Worm (Caenorhabditis elegans): Measurements from ENCODE around the gene irld-51.

The irld-51 gene

DNA sequence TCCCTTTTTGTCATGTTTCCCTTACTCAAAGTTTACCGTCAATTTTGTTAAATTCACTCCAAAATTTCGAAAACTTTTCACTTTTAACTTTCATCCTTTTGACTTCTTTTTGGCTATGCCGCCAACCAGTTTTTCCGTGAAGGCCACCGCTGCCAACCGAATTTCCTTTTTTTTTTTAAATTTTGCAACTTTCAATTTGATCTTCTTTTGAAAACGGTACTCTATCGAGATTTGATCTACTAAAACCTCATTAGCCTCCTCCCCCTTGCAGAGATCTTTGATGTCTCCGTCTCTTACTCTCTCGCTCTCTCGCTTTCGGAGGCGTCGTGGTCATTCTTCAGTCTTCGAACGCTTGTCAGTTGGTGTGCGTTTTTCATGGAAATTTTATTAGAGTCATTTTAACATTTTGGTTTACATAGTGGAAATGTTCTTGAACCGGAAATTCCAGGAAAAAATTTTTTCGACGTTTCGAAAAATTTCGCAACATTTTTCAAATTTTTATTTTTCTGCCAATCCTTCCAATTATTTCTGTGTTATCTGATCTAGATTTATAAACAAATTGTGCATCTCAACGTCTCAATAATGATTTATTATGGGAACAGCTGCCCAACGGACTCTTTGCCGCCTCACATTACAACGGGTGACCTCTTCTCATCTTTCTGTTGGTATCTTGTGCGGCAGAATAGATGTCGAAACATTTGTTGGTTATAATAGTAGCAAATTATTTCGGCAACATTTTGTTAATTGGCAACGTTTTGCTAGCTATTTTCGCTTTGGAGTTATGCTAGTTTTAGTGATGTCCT, 42.3 kb upstream of the irld-51 start:
- TF ChIP-seq ceh-20 (GFP tag; IDR thresholded peaks at IDR 0.05) (0 out of 2 replicates have a peak, but pooled peaks have one; percentile 10), aha-1 (tag) (peak; percentile 77), Y105C5A.15 (GFP tag; IDR thresholded peaks at IDR 0.05) (no peak)

DNA sequence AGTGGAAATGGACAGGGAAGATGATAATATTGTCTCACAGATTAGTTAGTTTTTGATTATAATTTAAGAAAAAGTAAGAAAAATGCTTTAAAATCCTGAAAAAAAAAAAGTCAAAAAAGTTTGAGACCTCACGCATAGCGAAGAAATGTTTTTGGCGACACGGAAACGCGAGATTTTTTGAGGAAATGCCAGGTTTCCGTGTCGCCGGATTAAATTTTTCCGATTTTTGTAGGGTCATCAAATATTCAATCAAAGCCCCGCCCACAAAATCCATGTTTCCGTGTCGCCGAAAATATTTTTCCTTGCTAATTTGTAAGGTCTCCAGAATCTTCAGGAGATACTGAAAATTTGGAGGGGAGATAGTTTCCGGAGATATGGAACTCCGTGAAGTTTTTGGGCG, 39.8 kb upstream of the irld-51 start:
- TF ChIP-seq duxl-1 (tag; optimal IDR thresholded peaks at IDR 0.05; ENCODE audit: poor library complexity) (no peak), mes-2 (tag; optimal IDR thresholded peaks at IDR 0.05; ENCODE audit: poor library complexity, severe bottlenecking) (peak; percentile 53)

DNA sequence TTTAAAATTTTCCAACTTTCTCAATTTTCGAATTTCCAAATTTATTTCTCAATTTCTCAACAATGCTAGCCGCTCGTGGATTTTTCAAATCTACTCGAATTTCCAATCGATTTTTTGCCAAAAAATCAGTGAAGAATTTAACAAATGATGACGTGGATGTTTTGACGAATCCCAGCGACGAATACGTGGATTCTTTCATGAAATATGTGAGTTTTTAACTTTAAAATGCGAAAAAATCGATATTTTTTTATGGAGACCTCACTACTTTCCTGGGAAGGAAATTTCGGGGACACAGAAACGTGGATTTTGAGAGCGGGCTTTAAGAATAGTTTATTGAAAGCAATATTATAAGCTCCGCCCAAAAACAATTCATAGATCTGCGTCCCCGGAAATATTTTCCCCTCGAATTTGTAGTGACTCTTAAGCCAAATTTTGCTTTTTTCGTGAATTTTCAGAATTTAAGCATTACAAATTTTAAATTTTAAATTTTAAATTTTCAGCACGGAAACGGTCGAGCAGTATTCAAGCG, 39.1 kb upstream of the irld-51 start, which contains the start of gene K08A2.2:
Gene K08A2.2 (plus strand): TSS at position 51 of the 529 bp plus-strand sequence.
- TF ChIP-seq ceh-44 (GFP tag; IDR thresholded peaks at IDR 0.05) (0 out of 2 replicates have a peak, but pooled peaks have one; percentile 46), dmd-9 (GFP tag; IDR thresholded peaks at IDR 0.05) (peak; percentile 18; the same call in 1 of the 2 replicates), hif-1 (tag; optimal IDR thresholded peaks at IDR 0.05) (peak in 1 of 2 experiments; percentile 35), ZK337.2 (GFP tag; IDR thresholded peaks at IDR 0.05) (0 out of 2 replicates have a peak, but pooled peaks have one; percentile 34), unc-130 (GFP tag; optimal IDR thresholded peaks at IDR 0.05) (peak; percentile 31), zfp-3 (GFP tag; conservative IDR thresholded peaks at IDR 0.05) (no peak), mes-2 (tag; optimal IDR thresholded peaks at IDR 0.05; ENCODE audit: poor library complexity, severe bottlenecking) (peak; percentile 91), php-3 (GFP tag; IDR thresholded peaks at IDR 0.05) (no peak)

DNA sequence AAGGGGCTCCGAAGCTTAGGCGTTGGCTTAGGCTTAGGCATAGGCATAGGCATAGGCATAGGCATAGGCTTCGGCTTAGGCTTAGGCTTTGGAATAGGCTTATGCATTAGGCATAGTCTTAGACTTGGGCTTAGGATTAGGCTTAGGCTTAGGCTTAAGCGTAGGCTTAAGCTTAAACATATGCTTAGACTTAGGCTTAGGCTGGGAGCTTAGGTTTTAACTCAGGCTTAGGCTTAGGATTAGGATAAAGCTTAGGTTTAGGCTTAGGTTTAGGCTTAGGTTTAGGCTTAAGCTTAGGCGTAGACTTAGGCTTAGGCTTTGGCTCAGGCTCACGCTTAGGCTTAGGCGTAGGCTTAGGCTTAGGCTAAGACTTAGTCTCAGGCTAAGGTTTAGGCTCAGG, 37.6 kb upstream of the irld-51 start:
- no peak for TF ChIP-seq skn-1 (tag; optimal IDR thresholded peaks at IDR 0.05)
- no peak for TF ChIP-seq mxl-3 (GFP tag; optimal IDR thresholded peaks at IDR 0.05)
- peak in 1 of 2 experiments; percentile 75 for TF ChIP-seq unc-62 (GFP tag; optimal IDR thresholded peaks at IDR 0.05 in 1 of 2)
- TF ChIP-seq unc-62 (tag; optimal IDR thresholded peaks at IDR 0.05), result no peak
- TF ChIP-seq ceh-44 (GFP tag; IDR thresholded peaks at IDR 0.05), result no peak

DNA sequence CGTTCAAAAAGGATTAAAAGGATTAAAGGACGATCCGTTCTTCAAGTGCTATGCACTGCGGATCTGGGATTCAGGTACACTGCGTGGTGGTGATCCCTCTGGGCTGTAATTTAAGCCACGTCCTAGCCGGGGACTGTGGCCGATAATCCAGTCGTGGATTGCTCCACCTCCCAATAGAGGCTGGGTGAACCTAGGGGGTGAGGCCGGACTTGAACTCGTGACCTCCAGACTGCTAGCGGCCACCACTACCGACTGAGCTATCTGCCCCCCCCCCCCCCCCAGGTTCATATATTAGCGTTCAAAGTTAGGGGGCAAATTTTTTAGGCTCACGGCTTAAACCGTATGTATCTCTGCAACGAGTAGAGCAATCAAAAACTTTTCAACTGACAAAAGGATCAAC, 36.5 kb upstream of the irld-51 start:
- TF ChIP-seq set-16 (GFP tag; IDR thresholded peaks at IDR 0.05) (peak; percentile 75), madf-9 (GFP tag; conservative IDR thresholded peaks at IDR 0.05) (0 out of 2 replicates have a peak, but pooled peaks have one; percentile 20), dmd-8 (GFP tag; IDR thresholded peaks at IDR 0.05) (0 out of 2 replicates have a peak, but pooled peaks have one; percentile 22)

DNA sequence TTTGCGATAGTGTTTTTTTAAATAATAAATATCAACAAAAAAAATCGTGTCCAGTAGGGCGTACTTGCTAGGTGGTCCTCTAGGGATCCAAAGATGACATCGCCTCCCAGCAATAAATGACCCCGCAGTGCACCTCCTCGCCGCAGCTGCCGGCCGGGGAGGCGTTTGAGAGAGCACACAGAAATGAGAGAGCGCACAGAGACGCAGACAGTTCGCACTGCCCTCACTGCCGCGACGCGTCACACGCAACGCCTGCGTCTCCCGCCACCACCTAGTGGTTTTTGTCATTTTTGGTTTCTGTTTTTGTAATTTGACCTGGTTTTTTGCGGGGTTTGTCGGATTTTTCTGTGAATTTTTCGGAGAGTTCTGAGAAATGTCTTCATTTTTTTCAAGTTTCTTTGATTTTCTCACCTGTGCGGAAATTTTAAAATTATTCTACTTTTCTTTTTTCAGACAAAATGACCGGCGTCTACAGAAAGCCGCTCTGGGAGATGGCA, 35.4 kb upstream of the irld-51 start, which contains the start of gene lido-7:
Gene lido-7 (plus strand): TSS at position 447 of the 497 bp plus-strand sequence.
- TF ChIP-seq attf-4 (tag; optimal IDR thresholded peaks at IDR 0.05) (no peak), nhr-76 (tag; optimal IDR thresholded peaks at IDR 0.05) (no peak), F37D6.2 (tag; optimal IDR thresholded peaks at IDR 0.05) (no peak), ceh-28 (tag; optimal IDR thresholded peaks at IDR 0.05) (no peak), fos-1 (tag; optimal IDR thresholded peaks at IDR 0.05) (no peak), ztf-11 (tag; optimal IDR thresholded peaks at IDR 0.05) (no peak), zip-11 (GFP tag; IDR thresholded peaks at IDR 0.05) (no peak), sdz-12 (GFP tag; optimal IDR thresholded peaks at IDR 0.05) (no peak), dve-1 (tag; optimal IDR thresholded peaks at IDR 0.05; ENCODE audit: insufficient read depth) (peak; percentile 13), saeg-2 (GFP tag; IDR thresholded peaks at IDR 0.05) (no peak), mep-1 (tag; optimal IDR thresholded peaks at IDR 0.05) (peak; percentile 48), mes-2 (tag; optimal IDR thresholded peaks at IDR 0.05; ENCODE audit: poor library complexity, severe bottlenecking) (peak; percentile 61), lin-38 (GFP tag; IDR thresholded peaks at IDR 0.05) (peak; percentile 36; the same call in 1 of the 2 replicates), unc-62 (GFP tag; optimal IDR thresholded peaks at IDR 0.05 in 1 of 2) (peak in 1 of 2 experiments; percentile 1), unc-62 (tag; optimal IDR thresholded peaks at IDR 0.05) (no peak), nhr-111 (GFP tag; optimal IDR thresholded peaks at IDR 0.05) (no peak), egl-27 (tag; optimal IDR thresholded peaks at IDR 0.05) (no peak), nhr-48 (tag; optimal IDR thresholded peaks at IDR 0.05) (peak; percentile 52), daf-16 (GFP tag; optimal IDR thresholded peaks at IDR 0.05) (no peak), daf-16 (tag; optimal IDR thresholded peaks at IDR 0.05) (no peak), arid-1 (GFP tag; conservative IDR thresholded peaks at IDR 0.05) (no peak), lsy-2 (tag; optimal IDR thresholded peaks at IDR 0.05) (peak in 1 of 2 experiments; percentile 46), hlh-11 (tag; optimal IDR thresholded peaks at IDR 0.05) (peak; percentile 71)
